Fruit fly (Drosophila melanogaster): ENCODE measurements around the gene Orct.

DNA sequence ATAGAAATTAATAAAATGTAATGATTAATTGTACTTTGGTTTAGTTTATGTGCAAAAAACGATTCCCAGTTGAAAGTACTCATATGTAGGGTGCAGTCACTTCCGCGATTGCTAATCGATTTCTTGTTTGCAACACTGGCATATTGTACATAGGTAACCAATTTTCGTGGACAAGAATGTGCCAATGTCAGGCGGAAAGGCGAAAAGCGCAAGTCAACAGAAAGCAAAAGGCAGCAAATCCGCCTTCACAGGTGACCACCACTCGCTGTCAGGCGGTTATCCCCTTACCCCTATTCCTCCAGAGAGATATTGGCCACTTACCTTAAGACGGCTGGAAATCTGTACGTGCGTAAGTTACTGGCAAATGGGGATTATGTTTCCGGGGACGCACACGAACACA lies 5.5 kb upstream of the Orct start:
- TF ChIP-seq schlank (tag; optimal IDR thresholded peaks at IDR 0.05) (no peak), insv (GFP tag; optimal IDR thresholded peaks at IDR 0.05) (no peak), CG11723 (GFP tag; optimal IDR thresholded peaks at IDR 0.05) (no peak), CG3838 (GFP tag; optimal IDR thresholded peaks at IDR 0.05) (no peak), Oli (tag; optimal IDR thresholded peaks at IDR 0.05) (no peak), CG32532 (GFP tag; IDR thresholded peaks at IDR 0.05) (no peak), dpn (GFP tag; optimal IDR thresholded peaks at IDR 0.05) (no peak), YL-1 (GFP tag; optimal IDR thresholded peaks at IDR 0.05) (no peak), CG12299 (tag; optimal IDR thresholded peaks at IDR 0.05) (no peak), CkIIα-i1 (GFP tag; IDR thresholded peaks at IDR 0.05) (no peak), dmrt99B (tag; optimal IDR thresholded peaks at IDR 0.05) (no peak), rib (GFP tag; IDR thresholded peaks at IDR 0.05) (no peak)
